Fruit fly (Drosophila melanogaster) whole organism, embryonic: ENCODE measurements around the gene Or83a.

Experiments used
- Abd-B ChIP-seq: fragments of 200-800 bp; sonication (Bioruptor generic); optimal IDR thresholded peaks from 2 replicates; lab custom pipeline; 2018; ENCODE audit warnings: missing biosample characterization, mild to moderate bottlenecking, missing genetic modification characterization, moderate library complexity
- Bteb2 ChIP-seq: fragments of 200-800 bp; sonication (Bioruptor generic); optimal IDR thresholded peaks from 2 replicates; lab custom pipeline; 2016; ENCODE audit warnings: missing biosample characterization, missing genetic modification characterization
- CG16815 ChIP-seq: fragments of 200-800 bp; sonication (Bioruptor generic); optimal IDR thresholded peaks from 3 replicates; lab custom pipeline; 2017; ENCODE audit warnings: missing biosample characterization, mild to moderate bottlenecking, missing genetic modification characterization
- CG17612 ChIP-seq: fragments of 200-800 bp; sonication (Bioruptor generic); IDR thresholded peaks from 2 replicates; pipeline ENCODE4 v1.3.6; 2022; ENCODE audit warnings: missing biosample characterization, missing genetic modification characterization
- H2.0 ChIP-seq: fragments of 200-800 bp; sonication (Bioruptor generic); IDR thresholded peaks from 2 replicates; pipeline ENCODE4 v1.3.6; 2022; ENCODE audit warnings: missing biosample characterization, missing genetic modification characterization
- Ptx1 ChIP-seq: fragments of 200-800 bp; sonication (Bioruptor generic); IDR thresholded peaks from 2 replicates; pipeline ENCODE4 v1.3.6; 2022; ENCODE audit warnings: missing biosample characterization, missing genetic modification characterization
- Taf1 ChIP-seq: fragments of 200-800 bp; sonication (Bioruptor generic); IDR thresholded peaks from 2 replicates; pipeline ENCODE4 v1.3.6; 2022; ENCODE audit warnings: missing biosample characterization, missing genetic modification characterization
- bbx ChIP-seq: fragments of 200-800 bp; sonication (Bioruptor generic); IDR thresholded peaks from 2 replicates; pipeline ENCODE4 v1.3.6; 2022; ENCODE audit warnings: missing biosample characterization, missing genetic modification characterization; ENCODE audit not compliant: partially characterized antibody
- inv ChIP-seq: fragments of 200-800 bp; sonication (Bioruptor generic); IDR thresholded peaks from 2 replicates; pipeline ENCODE4 v1.3.6; 2022; ENCODE audit warnings: missing biosample characterization, missing genetic modification characterization; ENCODE audit not compliant: partially characterized antibody
- knrl ChIP-seq: fragments of 200-800 bp; sonication (Bioruptor generic); IDR thresholded peaks from 3 replicates; pipeline ENCODE4 v1.3.6; 2022; ENCODE audit warnings: missing biosample characterization, missing genetic modification characterization; ENCODE audit not compliant: partially characterized antibody
- lola ChIP-seq, 3 experiments: fragments of >200 bp in 2 of 3; fragments of 200-800 bp in 1 of 3; sonication (Bioruptor generic) in 1 of 3; optimal IDR thresholded peaks; 2 replicates each; lab custom pipeline; 2017 to 2019; ENCODE audit warnings: missing biosample characterization in 3 of 3, missing genetic modification characterization in 3 of 3, mild to moderate bottlenecking in 1 of 3, moderate library complexity in 1 of 3
- sug ChIP-seq: fragments of 200-800 bp; optimal IDR thresholded peaks from 2 replicates; lab custom pipeline; 2019; ENCODE audit warnings: missing biosample characterization, mild to moderate bottlenecking, missing genetic modification characterization, moderate library complexity

- TF ChIP-seq inv (no peak), CG17612 (no peak), CG16815 (GFP tag; lab: Kevin White, UChicago) (no peak), bbx (GFP tag; lab: Robert Waterston, UW) (no peak), Abd-B (GFP tag; lab: Kevin White, UChicago) (no peak), knrl (peak; percentile 40; the same call in 1 of the 3 replicates), Bteb2 (GFP tag; lab: Kevin White, UChicago) (no peak), lola (GFP tag; optimal IDR thresholded peaks at IDR 0.05; lab: Kevin White, UChicago) (no peak), Taf1 (no peak), sug (peak; percentile 20), H2.0 (GFP tag; lab: Robert Waterston, UW) (no peak), Ptx1 (GFP tag; lab: Robert Waterston, UW) (no peak)
Observed at dm6 chr3R:5354373-5355134, 44.4 kb downstream of the Or83a start, which contains the start of the genes CG11999 and CG1161.
